Worm (Caenorhabditis elegans) whole organism, L2 larva: ENCODE data around the gene fask-1.

ENCODE experiments used
- Y55F3AM.14 ChIP-seq: fragments of 200-800 bp; sonication (Bioruptor generic); optimal IDR thresholded peaks from 2 replicates; lab custom pipeline; 2018; ENCODE audit warnings: mild to moderate bottlenecking, missing genetic modification characterization, missing compliant biosample characterization
- aly-2 ChIP-seq: fragments of 150-350 bp; optimal IDR thresholded peaks from 2 replicates; lab custom pipeline; 2014; ENCODE audit warnings: missing biosample characterization, missing genetic modification characterization
- ceh-82 ChIP-seq: fragments of 150-350 bp; optimal IDR thresholded peaks from 2 replicates; lab custom pipeline; 2014; ENCODE audit warnings: missing biosample characterization, missing genetic modification characterization
- egl-27 ChIP-seq: sonication (generic microtip); optimal IDR thresholded peaks from 3 replicates; lab custom pipeline; 2017; ENCODE audit warnings: missing biosample characterization, missing genetic modification reagents, missing genetic modification characterization
- elt-3 ChIP-seq: sonication (generic microtip); optimal IDR thresholded peaks from 2 replicates; lab custom pipeline; 2017; ENCODE audit warnings: missing biosample characterization, missing genetic modification characterization
- fos-1 ChIP-seq: fragments of 150-350 bp; optimal IDR thresholded peaks from 2 replicates; lab custom pipeline; 2014; ENCODE audit warnings: missing biosample characterization, missing genetic modification characterization
- unc-62 ChIP-seq: fragments of 150-350 bp; optimal IDR thresholded peaks from 2 replicates; lab custom pipeline; 2014; ENCODE audit warnings: missing biosample characterization, missing genetic modification reagents, missing genetic modification characterization
- ztf-1 ChIP-seq: fragments of 200-800 bp; sonication (Bioruptor generic); conservative IDR thresholded peaks from 2 replicates; pipeline ENCODE4 v1.3.6; 2022; ENCODE audit warnings: missing genetic modification characterization, missing compliant biosample characterization

ce11 chrIV:13077694-13078093, 22.8 kb upstream of the fask-1 start:
- TF ChIP-seq unc-62 (GFP tag; lab: Kevin White, UChicago) (no peak), egl-27 (tag; lab: Kevin White, UChicago) (no peak), ceh-82 (tag; lab: Kevin White, UChicago) (no peak), ztf-1 (GFP tag; lab: Robert Waterston, UW) (no peak), fos-1 (no peak), Y55F3AM.14 (GFP tag; lab: Kevin White, UChicago) (no peak), aly-2 (tag; lab: Kevin White, UChicago) (no peak), elt-3 (tag; lab: Kevin White, UChicago) (no peak)
